Fruit fly (Drosophila melanogaster) S2 (cell line): ENCODE results near the gene Uggt.

Source experiments
- CG8478 ChIP-seq: fragments of >200 bp; optimal IDR thresholded peaks from 2 replicates; lab custom pipeline; 2018
- CTCF ChIP-seq, 2 experiments: fragments of >200 bp; optimal IDR thresholded peaks; 2 replicates each; lab custom pipeline; 2018

dm6 chr3L:18846272-18846741 lies 26.2 kb upstream of the Uggt start:
- TF ChIP-seq CTCF (optimal IDR thresholded peaks at IDR 0.05; lab: Kevin White, UChicago) = no peak
- TF ChIP-seq CG8478 (lab: Kevin White, UChicago) = no peak
